Worm (Caenorhabditis elegans): Measurements from ENCODE around the gene F25B5.6.

- TF ChIP-seq him-1 (tag; optimal IDR thresholded peaks at IDR 0.05) (no peak), dao-5 (tag; optimal IDR thresholded peaks at IDR 0.05) (no peak), W03F9.2 (tag; optimal IDR thresholded peaks at IDR 0.05) (no peak)
Measured at ce11 chrIII:5982753-5983390, 34.3 kb upstream of the F25B5.6 start.
